Worm (Caenorhabditis elegans) whole organism, L1 larva: ENCODE results near the gene C36C5.12.

Source experiments
- C34B4.2 ChIP-seq: sonication (generic microtip); optimal IDR thresholded peaks from 2 replicates; lab custom pipeline; 2017; ENCODE audit warnings: mild to moderate bottlenecking, missing genetic modification characterization, missing compliant biosample characterization
- Y116A8C.19 ChIP-seq: sonication (generic microtip); optimal IDR thresholded peaks from 2 replicates; lab custom pipeline; 2016; ENCODE audit warnings: missing compliant biosample characterization, missing genetic modification characterization, borderline replicate concordance
- aha-1 ChIP-seq: fragments of 150-350 bp; optimal IDR thresholded peaks from 2 replicates; lab custom pipeline; 2014; ENCODE audit warnings: missing biosample characterization, missing genetic modification characterization
- alr-1 ChIP-seq: fragments of 200-800 bp; sonication (Bioruptor generic); optimal IDR thresholded peaks from 2 replicates; lab custom pipeline; 2018; ENCODE audit warnings: borderline replicate concordance, mild to moderate bottlenecking, missing genetic modification characterization, missing compliant biosample characterization
- ama-1 ChIP-seq: fragments of 150-350 bp; optimal IDR thresholded peaks from 2 replicates; lab custom pipeline; 2014
- ceh-63 ChIP-seq: fragments of 200-800 bp; sonication (Bioruptor generic); optimal IDR thresholded peaks from 2 replicates; lab custom pipeline; 2018; ENCODE audit warnings: mild to moderate bottlenecking, missing genetic modification characterization, missing compliant biosample characterization
- ceh-82 ChIP-seq, 3 experiments: fragments of 150-350 bp in 1 of 3; sonication (generic microtip) in 2 of 3; optimal IDR thresholded peaks; 2 replicates each; lab custom pipeline; 2014 to 2017; ENCODE audit warnings: missing biosample characterization in 3 of 3, missing genetic modification characterization in 3 of 3
- dsc-1 ChIP-seq: sonication (generic microtip); optimal IDR thresholded peaks from 2 replicates; lab custom pipeline; 2016; ENCODE audit warnings: mild to moderate bottlenecking, missing genetic modification characterization, missing compliant biosample characterization
- egl-27 ChIP-seq, 2 experiments: fragments of 150-350 bp in 1 of 2; sonication (generic microtip); optimal IDR thresholded peaks; 3 replicates each; lab custom pipeline; 2017 to 2018; ENCODE audit warnings: missing biosample characterization in 2 of 2, missing genetic modification characterization in 2 of 2, missing genetic modification reagents in 2 of 2
- ets-5 ChIP-seq: fragments of 200-800 bp; sonication (Bioruptor generic); IDR thresholded peaks from 2 replicates; pipeline ENCODE4 v1.3.6; 2022; ENCODE audit warnings: missing genetic modification characterization, missing compliant biosample characterization
- fkh-4 ChIP-seq: sonication (generic microtip); optimal IDR thresholded peaks from 2 replicates; lab custom pipeline; 2016; ENCODE audit warnings: missing compliant biosample characterization, missing genetic modification characterization, borderline replicate concordance
- hlh-17 ChIP-seq: fragments of 200-800 bp; sonication (Bioruptor generic); optimal IDR thresholded peaks from 2 replicates; lab custom pipeline; 2018; ENCODE audit warnings: missing genetic modification characterization, mild to moderate bottlenecking, missing compliant biosample characterization, moderate library complexity, borderline replicate concordance
- hlh-4 ChIP-seq: sonication (generic microtip); optimal IDR thresholded peaks from 2 replicates; lab custom pipeline; 2016; ENCODE audit warnings: mild to moderate bottlenecking, missing genetic modification characterization, missing compliant biosample characterization
- hpl-2 ChIP-seq: fragments of 150-350 bp; optimal IDR thresholded peaks from 2 replicates; lab custom pipeline; 2014; ENCODE audit warnings: missing biosample characterization, missing genetic modification reagents, missing genetic modification characterization
- jun-1 ChIP-seq: fragments of 150-350 bp; optimal IDR thresholded peaks from 2 replicates; lab custom pipeline; 2014; ENCODE audit warnings: missing biosample characterization, missing genetic modification reagents, missing genetic modification characterization
- lin-35 ChIP-seq, 2 experiments: fragments of 150-350 bp; optimal IDR thresholded peaks; 2 replicates each; lab custom pipeline; 2014; ENCODE audit warnings: missing biosample characterization in 2 of 2, missing genetic modification characterization in 2 of 2, missing genetic modification reagents in 2 of 2
- lin-39 ChIP-seq: fragments of 150-350 bp; optimal IDR thresholded peaks from 2 replicates; lab custom pipeline; 2014; ENCODE audit warnings: missing biosample characterization, missing genetic modification reagents, missing genetic modification characterization
- lir-3 ChIP-seq: sonication (generic microtip); optimal IDR thresholded peaks from 2 replicates; lab custom pipeline; 2016; ENCODE audit warnings: mild to moderate bottlenecking, missing genetic modification characterization, moderate library complexity, missing compliant biosample characterization; ENCODE audit not compliant: poor library complexity
- mab-9 ChIP-seq: fragments of 200-800 bp; sonication (Bioruptor generic); IDR thresholded peaks from 2 replicates; pipeline ENCODE4 v1.3.6; 2022; ENCODE audit warnings: missing genetic modification reagents, missing genetic modification characterization, missing compliant biosample characterization
- mdl-1 ChIP-seq, 2 experiments: fragments of 150-350 bp; optimal IDR thresholded peaks; 2 replicates each; lab custom pipeline; 2014 to 2017; ENCODE audit warnings: missing biosample characterization in 2 of 2, missing genetic modification characterization in 2 of 2, inconsistent platforms in 1 of 2
- mef-2 ChIP-seq: fragments of 150-350 bp; optimal IDR thresholded peaks from 2 replicates; lab custom pipeline; 2014; ENCODE audit warnings: missing biosample characterization, missing genetic modification characterization
- mep-1 ChIP-seq: fragments of 150-350 bp; optimal IDR thresholded peaks from 2 replicates; lab custom pipeline; 2014; ENCODE audit warnings: missing biosample characterization, missing genetic modification characterization
- nhr-11 ChIP-seq: fragments of 150-350 bp; optimal IDR thresholded peaks from 2 replicates; lab custom pipeline; 2014; ENCODE audit warnings: missing biosample characterization, missing genetic modification characterization
- nhr-19 ChIP-seq: fragments of 200-800 bp; sonication (Bioruptor generic); conservative IDR thresholded peaks from 2 replicates; pipeline ENCODE4 v1.3.6; 2022; ENCODE audit warnings: missing genetic modification characterization, missing compliant biosample characterization
- nhr-20 ChIP-seq: sonication (generic microtip); optimal IDR thresholded peaks from 2 replicates; lab custom pipeline; 2016; ENCODE audit warnings: mild to moderate bottlenecking, missing genetic modification characterization, missing compliant biosample characterization
- nhr-237 ChIP-seq: fragments of 150-350 bp; optimal IDR thresholded peaks from 2 replicates; lab custom pipeline; 2014; ENCODE audit warnings: missing biosample characterization, missing genetic modification characterization
- nhr-28 ChIP-seq: fragments of 150-350 bp; optimal IDR thresholded peaks from 2 replicates; lab custom pipeline; 2014; ENCODE audit warnings: missing biosample characterization, missing genetic modification characterization
- nhr-71 ChIP-seq: sonication (generic microtip); optimal IDR thresholded peaks from 2 replicates; lab custom pipeline; 2016; ENCODE audit warnings: mild to moderate bottlenecking, missing genetic modification characterization, moderate library complexity, missing compliant biosample characterization
- nhr-76 ChIP-seq: sonication (generic microtip); optimal IDR thresholded peaks from 2 replicates; lab custom pipeline; 2017; ENCODE audit warnings: missing biosample characterization, missing genetic modification characterization
- nhr-77 ChIP-seq: fragments of 150-350 bp; optimal IDR thresholded peaks from 2 replicates; lab custom pipeline; 2014; ENCODE audit warnings: missing biosample characterization, missing genetic modification characterization
- nhr-84 ChIP-seq: sonication (generic microtip); optimal IDR thresholded peaks from 2 replicates; lab custom pipeline; 2017; ENCODE audit warnings: missing biosample characterization, missing genetic modification characterization
- nhr-90 ChIP-seq: sonication (generic microtip); optimal IDR thresholded peaks from 2 replicates; lab custom pipeline; 2016; ENCODE audit warnings: mild to moderate bottlenecking, missing genetic modification characterization, missing compliant biosample characterization; ENCODE audit not compliant: poor library complexity
- pag-3 ChIP-seq: sonication (generic microtip); optimal IDR thresholded peaks from 2 replicates; lab custom pipeline; 2017; ENCODE audit warnings: missing genetic modification characterization, mild to moderate bottlenecking, missing compliant biosample characterization, antibody characterized with exemption, borderline replicate concordance; ENCODE audit not compliant: insufficient read depth
- rnt-1 ChIP-seq: sonication (generic microtip); optimal IDR thresholded peaks from 2 replicates; lab custom pipeline; 2016; ENCODE audit warnings: mild to moderate bottlenecking, missing genetic modification characterization, moderate library complexity, missing compliant biosample characterization
- skn-1 ChIP-seq: fragments of 150-350 bp; optimal IDR thresholded peaks from 2 replicates; lab custom pipeline; 2014; ENCODE audit warnings: missing biosample characterization, missing genetic modification characterization
- sox-4 ChIP-seq: sonication (generic microtip); optimal IDR thresholded peaks from 2 replicates; lab custom pipeline; 2016; ENCODE audit warnings: missing genetic modification characterization, missing compliant biosample characterization
- sptf-1 ChIP-seq: fragments of 150-350 bp; optimal IDR thresholded peaks from 2 replicates; lab custom pipeline; 2014; ENCODE audit warnings: missing biosample characterization, missing genetic modification characterization
- tbx-2 ChIP-seq: sonication (generic microtip); optimal IDR thresholded peaks from 2 replicates; lab custom pipeline; 2016; ENCODE audit warnings: missing genetic modification characterization, missing compliant biosample characterization
- unc-30 ChIP-seq: sonication (generic microtip); optimal IDR thresholded peaks from 2 replicates; lab custom pipeline; 2017; ENCODE audit warnings: missing biosample characterization, missing genetic modification characterization
- unc-86 ChIP-seq: sonication (generic microtip); optimal IDR thresholded peaks from 2 replicates; lab custom pipeline; 2016; ENCODE audit warnings: missing genetic modification characterization, missing compliant biosample characterization
- unc-98 ChIP-seq: fragments of 200-800 bp; sonication (Bioruptor generic); IDR thresholded peaks from 2 replicates; pipeline ENCODE4 v1.3.6; 2022; ENCODE audit warnings: missing genetic modification characterization, missing compliant biosample characterization
- ztf-4 ChIP-seq: fragments of 150-350 bp; optimal IDR thresholded peaks from 2 replicates; lab custom pipeline; 2014; ENCODE audit warnings: missing biosample characterization, missing genetic modification characterization

C36C5.12 gene

ce11 chrV:3188043-3188442 is 28.9 kb upstream of the C36C5.12 start, which contains the start of gene lag-2:
TSS of gene lag-2 (plus strand) at chrV:3188343.
- TF ChIP-seq hlh-17 (no peak), hpl-2 (GFP tag; lab: Kevin White, UChicago) (no peak), nhr-28 (tag; lab: Kevin White, UChicago) (no peak), nhr-237 (no peak), lin-35 (GFP tag; optimal IDR thresholded peaks at IDR 0.05; lab: Kevin White, UChicago) (no peak), mep-1 (tag; lab: Kevin White, UChicago) (no peak), lir-3 (tag; lab: Kevin White, UChicago) (no peak), ceh-63 (no peak), mab-9 (GFP tag; lab: Robert Waterston, UW) (no peak), unc-30 (no peak), C34B4.2 (tag; lab: Kevin White, UChicago) (no peak), egl-27 (tag; optimal IDR thresholded peaks at IDR 0.05; lab: Kevin White, UChicago) (no peak), nhr-20 (tag; lab: Kevin White, UChicago) (no peak), skn-1 (no peak), nhr-77 (tag; lab: Kevin White, UChicago) (no peak), nhr-19 (GFP tag; lab: Robert Waterston, UW) (no peak), jun-1 (no peak)

- no peak for TF ChIP-seq sptf-1 (tag; lab: Kevin White, UChicago)
- TF ChIP-seq nhr-84 (tag; lab: Kevin White, UChicago), result no peak
- no peak for TF ChIP-seq sox-4 (tag; lab: Kevin White, UChicago)
These were observed 26.7 kb upstream of the C36C5.12 start for ce11 chrV:3185855-3186254.

- TF ChIP-seq hlh-4 (peak; percentile 90), mef-2 (tag; lab: Kevin White, UChicago) (no peak), nhr-19 (GFP tag; lab: Robert Waterston, UW) (no peak)
These were observed 17.0 kb upstream of the C36C5.12 start, which contains the start of gene srab-8 for ce11 chrV:3176161-3176560. TSS of gene srab-8 (plus strand) at chrV:3176461.

ce11 chrV:3171625-3172024 is 12.5 kb upstream of the C36C5.12 start:
- no peak for TF ChIP-seq ama-1 (lab: Kevin White, UChicago)
- TF ChIP-seq nhr-11 (tag; lab: Kevin White, UChicago), result no peak
- TF ChIP-seq ets-5 (GFP tag; lab: Robert Waterston, UW), result no peak
- no peak for TF ChIP-seq nhr-76 (tag; lab: Kevin White, UChicago)
- TF ChIP-seq aha-1, result no peak
- no peak for TF ChIP-seq unc-30
- no peak for TF ChIP-seq jun-1
- TF ChIP-seq nhr-84 (tag; lab: Kevin White, UChicago), result no peak
- no peak for TF ChIP-seq tbx-2
- TF ChIP-seq mab-9 (GFP tag; lab: Robert Waterston, UW), result no peak
- no peak for TF ChIP-seq ceh-82 (tag; optimal IDR thresholded peaks at IDR 0.05; lab: Kevin White, UChicago)
- TF ChIP-seq, all 84 proteins: peak for 0

ce11 chrV:3169838-3170237 is 10.7 kb upstream of the C36C5.12 start, which contains the start of gene srbc-6:
TSS of gene srbc-6 (plus strand) at chrV:3170138.
- no peak for TF ChIP-seq nhr-90 (tag; lab: Kevin White, UChicago)
- no peak for TF ChIP-seq ceh-82 (tag; optimal IDR thresholded peaks at IDR 0.05; lab: Kevin White, UChicago)
- TF ChIP-seq Y116A8C.19, result no peak
- no peak for TF ChIP-seq lin-35 (GFP tag; optimal IDR thresholded peaks at IDR 0.05; lab: Kevin White, UChicago)
- TF ChIP-seq rnt-1, result no peak
- TF ChIP-seq ztf-4, result no peak
- TF ChIP-seq mdl-1 (tag; optimal IDR thresholded peaks at IDR 0.05; lab: Kevin White, UChicago), result no peak
- no peak for TF ChIP-seq nhr-71
- TF ChIP-seq nhr-237, result no peak
- no peak for TF ChIP-seq skn-1
- TF ChIP-seq unc-86 (tag; lab: Kevin White, UChicago), result no peak
- no peak for TF ChIP-seq fkh-4 (tag; lab: Kevin White, UChicago)
- no peak for TF ChIP-seq unc-98 (GFP tag; lab: Robert Waterston, UW)
- TF ChIP-seq pag-3 (tag; lab: Kevin White, UChicago), result no peak
- no peak for TF ChIP-seq alr-1 (tag; lab: Kevin White, UChicago)
- no peak for TF ChIP-seq lin-39 (tag; lab: Kevin White, UChicago)
- no peak for TF ChIP-seq nhr-28 (tag; lab: Kevin White, UChicago)
- no peak for TF ChIP-seq ets-5 (GFP tag; lab: Robert Waterston, UW)
- TF ChIP-seq sox-4 (tag; lab: Kevin White, UChicago), result no peak
- TF ChIP-seq dsc-1 (tag; lab: Kevin White, UChicago), result no peak
